Worm (Caenorhabditis elegans) whole organism, late embryonic: ENCODE results near the gene Y34B4A.4.

Experiments
- C08G9.2 ChIP-seq: sonication (generic microtip); optimal IDR thresholded peaks from 2 replicates; lab custom pipeline; 2016; ENCODE audit warnings: mild to moderate bottlenecking, missing genetic modification characterization, moderate library complexity, missing compliant biosample characterization
- C38D4.7 ChIP-seq: fragments of 200-800 bp; sonication (Bioruptor generic); optimal IDR thresholded peaks from 2 replicates; lab custom pipeline; 2018; ENCODE audit warnings: mild to moderate bottlenecking, missing genetic modification characterization, moderate library complexity, missing compliant biosample characterization
- F13H6.1 ChIP-seq: sonication (generic microtip); optimal IDR thresholded peaks from 2 replicates; lab custom pipeline; 2016; ENCODE audit warnings: missing genetic modification characterization, missing compliant biosample characterization
- K02D7.2 ChIP-seq: sonication (generic microtip); optimal IDR thresholded peaks from 2 replicates; lab custom pipeline; 2017; ENCODE audit warnings: mild to moderate bottlenecking, missing genetic modification characterization, missing compliant biosample characterization
- K09A11.1 ChIP-seq: sonication (generic microtip); optimal IDR thresholded peaks from 2 replicates; lab custom pipeline; 2017; ENCODE audit warnings: antibody characterized with exemption, mild to moderate bottlenecking, missing genetic modification characterization, missing compliant biosample characterization; ENCODE audit not compliant: insufficient read depth
- T23F11.4 ChIP-seq: fragments of 200-800 bp; sonication (Bioruptor generic); optimal IDR thresholded peaks from 2 replicates; lab custom pipeline; 2018; ENCODE audit warnings: mild to moderate bottlenecking, missing genetic modification characterization, missing compliant biosample characterization
- ahr-1 ChIP-seq: sonication (generic microtip); optimal IDR thresholded peaks from 2 replicates; lab custom pipeline; 2016; ENCODE audit warnings: missing genetic modification characterization, missing compliant biosample characterization
- ama-1 ChIP-seq: fragments of 150-350 bp; optimal IDR thresholded peaks from 2 replicates; lab custom pipeline; 2014
- ceh-14 ChIP-seq: sonication (generic microtip); optimal IDR thresholded peaks from 2 replicates; lab custom pipeline; 2016; ENCODE audit warnings: missing genotype, missing genetic modification characterization, missing compliant biosample characterization
- ceh-2 ChIP-seq: sonication (generic microtip); optimal IDR thresholded peaks from 2 replicates; lab custom pipeline; 2016; ENCODE audit warnings: missing genotype, missing genetic modification characterization, missing compliant biosample characterization
- ceh-22 ChIP-seq: sonication (generic microtip); optimal IDR thresholded peaks from 2 replicates; lab custom pipeline; 2017; ENCODE audit warnings: missing biosample characterization, missing genetic modification characterization
- ceh-30 ChIP-seq: fragments of 150-350 bp; optimal IDR thresholded peaks from 2 replicates; lab custom pipeline; 2014; ENCODE audit warnings: missing biosample characterization, missing genetic modification characterization
- ceh-34 ChIP-seq: sonication (generic microtip); optimal IDR thresholded peaks from 2 replicates; lab custom pipeline; 2016; ENCODE audit warnings: mild to moderate bottlenecking, missing genetic modification characterization, missing compliant biosample characterization
- ceh-45 ChIP-seq: fragments of 200-800 bp; sonication (Bioruptor generic); IDR thresholded peaks from 2 replicates; pipeline ENCODE4 v1.3.6; 2022; ENCODE audit warnings: missing genetic modification reagents, missing genetic modification characterization, missing compliant biosample characterization
- ceh-48 ChIP-seq: sonication (generic microtip); optimal IDR thresholded peaks from 2 replicates; lab custom pipeline; 2016; ENCODE audit warnings: missing genetic modification characterization, inconsistent platforms, missing compliant biosample characterization
- che-1 ChIP-seq: sonication (generic microtip); optimal IDR thresholded peaks from 2 replicates; lab custom pipeline; 2016; ENCODE audit warnings: mild to moderate bottlenecking, missing genetic modification characterization, missing compliant biosample characterization
- dmd-4 ChIP-seq: sonication (generic microtip); optimal IDR thresholded peaks from 2 replicates; lab custom pipeline; 2016; ENCODE audit warnings: borderline replicate concordance, missing genetic modification characterization, missing compliant biosample characterization
- elt-2 ChIP-seq: sonication (generic microtip); optimal IDR thresholded peaks from 2 replicates; lab custom pipeline; 2016; ENCODE audit warnings: missing genetic modification reagents, missing genetic modification characterization, missing compliant biosample characterization
- elt-4 ChIP-seq: sonication (generic microtip); optimal IDR thresholded peaks from 2 replicates; lab custom pipeline; 2016; ENCODE audit warnings: missing genetic modification characterization, missing compliant biosample characterization
- eyg-1 ChIP-seq: sonication (generic microtip); optimal IDR thresholded peaks from 2 replicates; lab custom pipeline; 2016; ENCODE audit warnings: missing genotype, missing genetic modification characterization, missing compliant biosample characterization
- fax-1 ChIP-seq: sonication (generic microtip); optimal IDR thresholded peaks from 2 replicates; lab custom pipeline; 2016; ENCODE audit warnings: missing genotype, missing genetic modification characterization, missing compliant biosample characterization
- gmeb-2 ChIP-seq: sonication (generic microtip); optimal IDR thresholded peaks from 2 replicates; lab custom pipeline; 2016; ENCODE audit warnings: missing genetic modification characterization, inconsistent platforms, missing compliant biosample characterization
- hlh-13 ChIP-seq: fragments of 200-800 bp; sonication (Bioruptor generic); optimal IDR thresholded peaks from 2 replicates; lab custom pipeline; 2018; ENCODE audit warnings: mild to moderate bottlenecking, missing genetic modification characterization, missing compliant biosample characterization
- hlh-6 ChIP-seq: sonication (generic microtip); optimal IDR thresholded peaks from 2 replicates; lab custom pipeline; 2016; ENCODE audit warnings: missing genotype, missing genetic modification characterization, missing compliant biosample characterization
- lim-6 ChIP-seq: sonication (generic microtip); optimal IDR thresholded peaks from 2 replicates; lab custom pipeline; 2016; ENCODE audit warnings: missing genetic modification characterization, missing compliant biosample characterization
- lin-11 ChIP-seq: fragments of 200-800 bp; sonication (Bioruptor generic); optimal IDR thresholded peaks from 2 replicates; lab custom pipeline; 2018; ENCODE audit warnings: mild to moderate bottlenecking, missing genetic modification characterization, missing compliant biosample characterization
- madf-2 ChIP-seq: sonication (generic microtip); optimal IDR thresholded peaks from 2 replicates; lab custom pipeline; 2017; ENCODE audit warnings: missing genetic modification characterization, missing compliant biosample characterization
- npax-4 ChIP-seq: sonication (generic microtip); optimal IDR thresholded peaks from 2 replicates; lab custom pipeline; 2016; ENCODE audit warnings: missing genetic modification characterization, missing compliant biosample characterization
- pat-9 ChIP-seq: fragments of 200-800 bp; sonication (Bioruptor generic); optimal IDR thresholded peaks from 2 replicates; lab custom pipeline; 2018; ENCODE audit warnings: mild to moderate bottlenecking, missing genetic modification characterization, moderate library complexity, missing compliant biosample characterization
- pha-2 ChIP-seq: sonication (generic microtip); optimal IDR thresholded peaks from 2 replicates; lab custom pipeline; 2017; ENCODE audit warnings: mild to moderate bottlenecking, missing genetic modification characterization, missing compliant biosample characterization
- pha-4 ChIP-seq: fragments of 150-350 bp; optimal IDR thresholded peaks from 2 replicates; lab custom pipeline; 2018; ENCODE audit warnings: missing biosample characterization, missing genetic modification reagents, missing genetic modification characterization
- pqm-1 ChIP-seq: sonication (generic microtip); optimal IDR thresholded peaks from 2 replicates; lab custom pipeline; 2016; ENCODE audit warnings: missing genetic modification characterization, missing compliant biosample characterization
- sox-2 ChIP-seq: fragments of 200-800 bp; sonication (Bioruptor generic); IDR thresholded peaks from 2 replicates; pipeline ENCODE4 v1.3.6; 2022; ENCODE audit warnings: missing genetic modification reagents, missing genetic modification characterization, missing compliant biosample characterization
- ttx-3 ChIP-seq: sonication (generic microtip); optimal IDR thresholded peaks from 2 replicates; lab custom pipeline; 2016; ENCODE audit warnings: missing genetic modification reagents, missing genetic modification characterization, missing compliant biosample characterization
- unc-42 ChIP-seq: sonication (generic microtip); optimal IDR thresholded peaks from 2 replicates; lab custom pipeline; 2016; ENCODE audit warnings: missing genotype, missing genetic modification characterization, missing compliant biosample characterization
- unc-55 ChIP-seq: sonication (generic microtip); optimal IDR thresholded peaks from 2 replicates; lab custom pipeline; 2017; ENCODE audit warnings: missing biosample characterization, missing genetic modification reagents, missing genetic modification characterization
- unc-86 ChIP-seq: sonication (generic microtip); optimal IDR thresholded peaks from 2 replicates; lab custom pipeline; 2016; ENCODE audit warnings: missing genetic modification characterization, missing compliant biosample characterization
- ztf-16 ChIP-seq: sonication (generic microtip); optimal IDR thresholded peaks from 2 replicates; lab custom pipeline; 2017; ENCODE audit warnings: missing genetic modification characterization, missing compliant biosample characterization

The Y34B4A.4 gene

DNA sequence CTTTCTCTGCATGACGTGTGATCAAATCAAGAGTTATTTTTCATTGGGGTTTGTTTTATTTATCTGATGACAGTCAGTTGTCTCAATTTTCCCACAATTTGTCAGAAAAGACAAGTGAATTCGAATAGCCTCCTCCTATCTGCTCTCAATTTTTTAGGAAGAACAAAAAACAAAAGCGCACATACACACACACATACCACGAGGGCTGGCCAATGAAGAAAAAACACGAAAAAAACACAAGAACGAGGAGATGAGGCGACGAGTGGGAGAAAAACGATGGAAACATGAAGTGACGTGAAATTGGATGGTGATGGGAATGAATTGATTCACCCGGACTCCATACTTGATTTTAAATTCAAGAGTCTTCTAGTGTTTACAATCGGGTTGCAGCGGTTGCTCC is 29.7 kb downstream of the Y34B4A.4 start:
- TF ChIP-seq pha-2: no peak
- no peak for TF ChIP-seq eyg-1
- no peak for TF ChIP-seq K02D7.2 (tag; lab: Kevin White, UChicago)
- no peak for TF ChIP-seq C08G9.2 (tag; lab: Kevin White, UChicago)
- no peak for TF ChIP-seq K09A11.1 (tag; lab: Kevin White, UChicago)
- no peak for TF ChIP-seq elt-2 (tag; lab: Kevin White, UChicago)
- no peak for TF ChIP-seq dmd-4 (tag; lab: Kevin White, UChicago)
- no peak for TF ChIP-seq unc-42
- TF ChIP-seq lin-11 (tag; lab: Kevin White, UChicago): no peak
- no peak for TF ChIP-seq npax-4 (tag; lab: Kevin White, UChicago)
- no peak for TF ChIP-seq ceh-2 (tag; lab: Kevin White, UChicago)
- TF ChIP-seq elt-4 (tag; lab: Kevin White, UChicago): no peak
- no peak for TF ChIP-seq pqm-1 (tag; lab: Kevin White, UChicago)
- TF ChIP-seq sox-2 (GFP tag; lab: Robert Waterston, UW): no peak
- TF ChIP-seq ceh-22: no peak
- no peak for TF ChIP-seq ama-1 (lab: Kevin White, UChicago)
- TF ChIP-seq ztf-16: no peak
- TF ChIP-seq ceh-14: no peak

DNA sequence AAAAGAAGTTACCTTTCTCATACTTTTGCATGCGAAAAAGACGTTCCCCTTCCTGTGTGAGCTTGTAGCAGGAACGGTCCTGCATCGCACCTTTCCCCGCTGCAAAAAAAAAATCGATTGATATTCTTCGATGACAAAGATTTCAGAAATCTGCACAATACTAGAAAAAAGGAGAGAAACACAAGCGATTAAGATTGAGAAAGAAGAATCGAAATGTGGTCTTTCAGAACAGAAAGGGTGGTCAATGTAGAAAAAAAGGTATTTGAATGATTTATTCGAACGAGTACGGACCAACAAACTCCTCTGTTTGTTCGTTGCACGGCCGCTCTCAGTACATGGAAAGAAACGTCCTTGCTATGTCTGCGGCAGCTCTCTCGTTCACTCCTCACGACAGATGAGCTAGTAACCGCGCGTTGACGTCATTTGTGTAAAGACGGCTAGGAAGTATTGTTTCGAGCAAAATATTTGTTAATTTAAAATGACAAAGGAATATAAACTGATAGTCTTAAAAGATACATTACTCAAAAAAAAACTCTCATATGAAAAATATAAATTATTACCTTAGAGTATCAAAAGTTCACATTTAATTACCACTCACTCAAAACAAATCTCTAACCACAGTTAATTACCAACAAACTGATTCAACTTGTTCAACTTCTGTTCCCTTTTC is 34.0 kb downstream of the Y34B4A.4 start, which contains the start of gene ift-81:
TSS of gene ift-81 (plus strand) at position 620 of the 670 bp plus-strand sequence.
- TF ChIP-seq hlh-6 (tag; lab: Kevin White, UChicago) (no peak), pat-9 (tag; lab: Kevin White, UChicago) (no peak), ceh-48 (tag; lab: Kevin White, UChicago) (no peak), F13H6.1 (no peak), ttx-3 (tag; lab: Kevin White, UChicago) (no peak), ahr-1 (tag; lab: Kevin White, UChicago) (no peak), npax-4 (tag; lab: Kevin White, UChicago) (no peak), madf-2 (no peak), ceh-45 (GFP tag; lab: Robert Waterston, UW) (no peak), T23F11.4 (no peak), lin-11 (tag; lab: Kevin White, UChicago) (no peak), K02D7.2 (tag; lab: Kevin White, UChicago) (no peak), unc-55 (GFP tag; lab: Kevin White, UChicago) (no peak), unc-42 (no peak), ceh-34 (no peak), C38D4.7 (no peak), hlh-13 (GFP tag; lab: Kevin White, UChicago) (no peak), fax-1 (tag; lab: Kevin White, UChicago) (no peak)

ce11 chrX:5303500-5303899 is 39.4 kb downstream of the Y34B4A.4 start, which contains the start of gene ags-3:
ags-3 (minus strand) TSS chrX:5303600.
- no peak for TF ChIP-seq che-1 (tag; lab: Kevin White, UChicago)
- no peak for TF ChIP-seq ttx-3 (tag; lab: Kevin White, UChicago)
- TF ChIP-seq pha-4 (tag; lab: Kevin White, UChicago): no peak
- no peak for TF ChIP-seq hlh-13 (GFP tag; lab: Kevin White, UChicago)
- TF ChIP-seq ceh-30: no peak
- TF ChIP-seq ahr-1 (tag; lab: Kevin White, UChicago): no peak
- no peak for TF ChIP-seq lim-6 (tag; lab: Kevin White, UChicago)
- no peak for TF ChIP-seq unc-55 (GFP tag; lab: Kevin White, UChicago)
- no peak for TF ChIP-seq gmeb-2
- no peak for TF ChIP-seq unc-86 (tag; lab: Kevin White, UChicago)
- no peak for TF ChIP-seq T23F11.4
- no peak for TF ChIP-seq ztf-16
- TF ChIP-seq hlh-6 (tag; lab: Kevin White, UChicago): no peak
- no peak for TF ChIP-seq ceh-14
